Worm (Caenorhabditis elegans): ENCODE measurements around the gene C15B12.3.

The C15B12.3 gene

DNA sequence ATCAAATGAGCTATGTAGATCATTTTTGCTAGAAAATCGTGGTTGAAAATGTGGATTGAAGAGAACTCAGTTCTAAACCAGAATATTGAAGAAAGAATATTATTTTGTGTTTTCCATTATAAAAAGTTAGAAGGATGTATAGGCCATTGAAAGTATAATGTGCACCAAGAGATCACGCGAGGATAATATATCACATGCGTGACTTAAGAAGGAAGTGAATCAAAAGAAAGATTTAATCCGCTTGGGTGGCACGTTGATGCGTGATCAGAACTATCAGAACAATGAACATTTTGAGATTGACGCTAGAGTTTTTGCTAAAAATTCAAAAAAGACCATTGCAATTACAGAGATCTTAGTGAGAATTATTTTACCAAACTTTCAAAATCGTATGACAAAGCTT, 31.6 kb downstream of the C15B12.3 start:
- TF ChIP-seq ceh-91 (GFP tag; IDR thresholded peaks at IDR 0.05) (no peak), nhr-179 (tag; optimal IDR thresholded peaks at IDR 0.05) (no peak), hlh-26 (GFP tag; conservative IDR thresholded peaks at IDR 0.05) (no peak), nhr-80 (tag; optimal IDR thresholded peaks at IDR 0.05) (no peak)

DNA sequence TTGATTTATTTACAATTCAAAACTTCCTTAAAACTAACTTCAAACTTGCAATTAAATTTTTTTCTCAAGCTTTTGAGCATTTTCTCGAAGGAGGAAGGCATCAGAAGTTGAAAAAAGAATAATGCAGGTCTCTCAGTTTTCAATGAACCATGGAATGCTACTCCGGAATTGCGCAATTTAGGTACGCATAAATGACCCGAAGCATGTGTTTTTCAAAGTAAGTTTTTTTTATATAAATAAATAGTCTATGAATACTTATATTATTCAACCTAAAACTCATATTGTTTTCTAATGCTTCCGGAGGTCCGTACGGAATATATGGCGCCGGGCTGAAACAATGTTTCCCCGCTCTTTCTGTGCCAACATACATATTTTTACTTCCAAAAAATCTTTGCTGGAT, 33.7 kb downstream of the C15B12.3 start, which contains the start of gene K10C2.2:
TSS of gene K10C2.2 (minus strand) at position 101 of the 400 bp plus-strand sequence.
- no peak for TF ChIP-seq C17E4.6 (GFP tag; IDR thresholded peaks at IDR 0.05)
- no peak for TF ChIP-seq lin-54 (GFP tag; optimal IDR thresholded peaks at IDR 0.05)
- TF ChIP-seq nhr-120 (GFP tag; IDR thresholded peaks at IDR 0.05) = no peak
- TF ChIP-seq attf-5 (GFP tag; optimal IDR thresholded peaks at IDR 0.05) = no peak
- no peak for TF ChIP-seq somi-1 (GFP tag; optimal IDR thresholded peaks at IDR 0.05)
- TF ChIP-seq nhr-179 (tag; optimal IDR thresholded peaks at IDR 0.05) = no peak
- no peak for TF ChIP-seq ztf-18 (tag; optimal IDR thresholded peaks at IDR 0.05)

DNA sequence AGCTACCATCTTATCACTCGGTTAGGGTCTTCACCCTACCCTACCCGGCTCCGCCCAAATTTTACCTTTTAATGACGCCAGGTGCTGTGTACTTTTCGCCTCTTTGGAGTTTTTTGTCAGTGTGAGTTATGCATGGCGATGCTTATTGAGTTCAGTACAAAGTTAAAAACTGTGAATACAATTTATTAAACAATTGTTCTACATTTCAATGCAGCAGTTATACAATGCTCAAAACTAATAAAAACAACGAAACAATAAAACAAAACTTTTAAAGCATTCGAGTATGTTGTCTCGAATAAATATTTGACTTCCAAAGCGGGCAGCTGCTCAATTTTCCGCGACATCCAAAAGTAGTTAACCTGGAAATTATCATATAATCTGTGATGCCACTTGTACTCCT, 36.9 kb downstream of the C15B12.3 start, which contains the start of gene ctsa-2:
TSS of gene ctsa-2 (minus strand) at position 101 of the 400 bp plus-strand sequence.
- TF ChIP-seq mes-4 (tag; optimal IDR thresholded peaks at IDR 0.05) = no peak
- no peak for TF ChIP-seq K11D2.4 (GFP tag; IDR thresholded peaks at IDR 0.05)
- TF ChIP-seq F49E8.2 (tag; optimal IDR thresholded peaks at IDR 0.05; ENCODE audit: insufficient read depth) = no peak
- no peak for TF ChIP-seq nhr-120 (GFP tag; IDR thresholded peaks at IDR 0.05)

DNA sequence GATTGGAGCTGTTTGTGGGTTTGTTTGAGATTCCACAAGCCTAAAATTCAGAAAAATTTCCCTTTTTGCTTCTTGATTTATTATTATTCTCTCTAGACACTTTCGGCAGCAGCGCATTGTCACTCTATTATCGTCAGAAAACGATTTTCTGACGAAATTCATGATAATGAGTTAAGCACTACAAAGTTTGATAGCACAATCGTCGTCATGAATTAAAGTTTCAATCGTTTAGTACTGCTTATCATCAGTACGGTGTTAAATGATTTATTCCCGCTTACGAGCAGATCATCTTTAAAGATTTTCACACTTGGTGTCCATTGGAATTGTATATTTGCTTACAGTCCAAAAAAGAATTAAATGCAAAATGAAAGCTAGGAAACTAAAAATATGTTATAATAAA, 37.8 kb downstream of the C15B12.3 start:
- TF ChIP-seq nhr-80 (tag; optimal IDR thresholded peaks at IDR 0.05) (peak; percentile 55), F39B2.1 (GFP tag; IDR thresholded peaks at IDR 0.05) (no peak), ceh-100 (GFP tag; IDR thresholded peaks at IDR 0.05) (no peak)

DNA sequence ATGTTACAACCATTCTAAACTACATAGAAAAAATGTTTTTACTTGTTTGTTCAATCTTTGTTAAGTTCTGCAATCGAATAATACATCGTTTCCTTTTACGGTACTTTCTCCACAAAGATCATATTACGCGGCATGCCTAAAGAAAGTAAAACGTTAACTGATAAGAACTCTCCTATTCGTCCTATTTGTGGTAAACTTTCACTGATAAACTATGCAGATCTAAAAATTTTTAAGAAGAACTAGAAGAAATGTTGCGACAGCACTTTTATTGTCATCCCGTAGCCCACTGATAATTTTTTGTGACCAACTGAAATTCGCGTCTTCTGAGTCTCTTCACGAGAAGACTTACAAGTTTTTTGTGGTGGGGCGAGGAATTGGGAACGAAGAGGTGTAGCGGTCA, 40.2 kb downstream of the C15B12.3 start:
- no peak for TF ChIP-seq mes-4 (tag; optimal IDR thresholded peaks at IDR 0.05)
- no peak for TF ChIP-seq cebp-1 (GFP tag; IDR thresholded peaks at IDR 0.05)
- no peak for TF ChIP-seq cebp-1 (tag; optimal IDR thresholded peaks at IDR 0.05)
- no peak for TF ChIP-seq Y53G8AR.9 (GFP tag; conservative IDR thresholded peaks at IDR 0.05)
- peak; percentile 97 for TF ChIP-seq nhr-80 (tag; optimal IDR thresholded peaks at IDR 0.05)
- peak; percentile 40; the same call in 1 of the 2 replicates for TF ChIP-seq dox-1 (GFP tag; IDR thresholded peaks at IDR 0.05)
- no peak for TF ChIP-seq F22D6.2 (tag; optimal IDR thresholded peaks at IDR 0.05)
- TF ChIP-seq ztf-25 (GFP tag; IDR thresholded peaks at IDR 0.05) = 0 out of 2 replicates have a peak, but pooled peaks have one; percentile 9
- TF ChIP-seq mel-28 (tag; optimal IDR thresholded peaks at IDR 0.05; ENCODE audit: borderline replicate concordance) = no peak
- no peak for TF ChIP-seq F57A8.1 (GFP tag; optimal IDR thresholded peaks at IDR 0.05)
- TF ChIP-seq lsy-27 (tag; optimal IDR thresholded peaks at IDR 0.05; ENCODE audit: borderline replicate concordance, insufficient read depth) = no peak
- no peak for TF ChIP-seq rec-8 (tag; optimal IDR thresholded peaks at IDR 0.05)
- peak; percentile 11 for TF ChIP-seq madf-10 (tag; optimal IDR thresholded peaks at IDR 0.05)
- no peak for TF ChIP-seq nfya-1 (tag; optimal IDR thresholded peaks at IDR 0.05; ENCODE audit: borderline replicate concordance, insufficient read depth)
- TF ChIP-seq ets-4 (GFP tag; optimal IDR thresholded peaks at IDR 0.05) = peak; percentile 37
- TF ChIP-seq athp-1 (tag; optimal IDR thresholded peaks at IDR 0.05) = no peak
- no peak for TF ChIP-seq B0035.1 (tag; optimal IDR thresholded peaks at IDR 0.05)
- TF ChIP-seq Y79H2A.3 (GFP tag; conservative IDR thresholded peaks at IDR 0.05) = no peak
- no peak for TF ChIP-seq ztf-3 (GFP tag; optimal IDR thresholded peaks at IDR 0.05)
- no peak for TF ChIP-seq die-1 (tag; optimal IDR thresholded peaks at IDR 0.05)

Data from whole organism, young adult.